Worm (Caenorhabditis elegans) whole organism, midembryonic: ENCODE data around the gene F14D7.1.

Source experiments
- med-1 ChIP-seq: sonication (generic microtip); optimal IDR thresholded peaks from 2 replicates; lab custom pipeline; 2017; ENCODE audit warnings: missing genetic modification characterization, mild to moderate bottlenecking, missing compliant biosample characterization, antibody characterized with exemption, missing genetic modification reagents; ENCODE audit not compliant: insufficient read depth
- tab-1 ChIP-seq: fragments of 200-800 bp; sonication (Bioruptor generic); IDR thresholded peaks from 2 replicates; pipeline ENCODE4 v1.3.6; 2022; ENCODE audit warnings: missing genetic modification characterization, missing compliant biosample characterization

- no peak for TF ChIP-seq tab-1 (GFP tag; lab: Robert Waterston, UW)
- no peak for TF ChIP-seq med-1 (GFP tag; lab: Kevin White, UChicago)
These were observed 18.5 kb downstream of the F14D7.1 start, which contains the start of gene F40G12.5 for ce11 chrV:14270729-14271128.
